Worm (Caenorhabditis elegans) whole organism, midembryonic: ENCODE measurements around the gene clec-55.

Experiments
- T22C8.4 ChIP-seq: fragments of 200-800 bp; sonication (Bioruptor generic); IDR thresholded peaks from 2 replicates; pipeline ENCODE4 v1.3.6; 2022; ENCODE audit warnings: missing genetic modification characterization, missing compliant biosample characterization
- cog-1 ChIP-seq: sonication (generic microtip); optimal IDR thresholded peaks from 2 replicates; lab custom pipeline; 2016; ENCODE audit warnings: missing genetic modification characterization, missing compliant biosample characterization
- flt-1 ChIP-seq: fragments of 200-800 bp; sonication (Bioruptor generic); IDR thresholded peaks from 2 replicates; pipeline ENCODE4 v1.3.6; 2022; ENCODE audit warnings: missing genetic modification characterization, missing compliant biosample characterization
- klf-2 ChIP-seq: fragments of 200-800 bp; sonication (Bioruptor generic); conservative IDR thresholded peaks from 2 replicates; pipeline ENCODE4 v1.3.6; 2022; ENCODE audit warnings: missing genetic modification reagents, missing genetic modification characterization, missing compliant biosample characterization
- med-1 ChIP-seq: sonication (generic microtip); optimal IDR thresholded peaks from 2 replicates; lab custom pipeline; 2017; ENCODE audit warnings: missing genetic modification characterization, mild to moderate bottlenecking, missing compliant biosample characterization, antibody characterized with exemption, missing genetic modification reagents; ENCODE audit not compliant: insufficient read depth
- ref-1 ChIP-seq: fragments of 200-800 bp; sonication (Bioruptor generic); conservative IDR thresholded peaks from 2 replicates; pipeline ENCODE4 v1.3.6; 2022; ENCODE audit warnings: missing genetic modification reagents, missing genetic modification characterization, missing compliant biosample characterization
- tab-1 ChIP-seq: fragments of 200-800 bp; sonication (Bioruptor generic); IDR thresholded peaks from 2 replicates; pipeline ENCODE4 v1.3.6; 2022; ENCODE audit warnings: missing genetic modification characterization, missing compliant biosample characterization
- ztf-23 ChIP-seq: fragments of 200-800 bp; sonication (Bioruptor generic); IDR thresholded peaks from 2 replicates; pipeline ENCODE4 v1.3.6; 2022; ENCODE audit warnings: missing genetic modification reagents, missing genetic modification characterization, missing compliant biosample characterization
- ztf-29 ChIP-seq: fragments of 200-800 bp; sonication (Bioruptor generic); IDR thresholded peaks from 2 replicates; pipeline ENCODE4 v1.3.6; 2022; ENCODE audit warnings: missing genetic modification reagents, missing genetic modification characterization, missing compliant biosample characterization

ce11 chrV:14462653-14463052 lies 16.4 kb upstream of the clec-55 start:
- TF ChIP-seq T22C8.4 (GFP tag; lab: Robert Waterston, UW), result no peak
- no peak for TF ChIP-seq flt-1 (GFP tag; lab: Robert Waterston, UW)
- no peak for TF ChIP-seq tab-1
- TF ChIP-seq ztf-23 (GFP tag; lab: Robert Waterston, UW), result no peak
- TF ChIP-seq ztf-29 (GFP tag; lab: Robert Waterston, UW), result no peak
- no peak for TF ChIP-seq klf-2 (GFP tag; lab: Robert Waterston, UW)
- TF ChIP-seq ref-1 (GFP tag; lab: Robert Waterston, UW), result no peak
- TF ChIP-seq cog-1 (tag; lab: Kevin White, UChicago), result no peak
- TF ChIP-seq med-1, result no peak
